Fruit fly (Drosophila melanogaster) whole organism, embryonic: Measurements from ENCODE around the gene CG10383.

Experiments used
- Asciz ChIP-seq: fragments of 200-800 bp; sonication (Bioruptor generic); optimal IDR thresholded peaks from 2 replicates; lab custom pipeline; 2017; ENCODE audit warnings: missing biosample characterization, mild to moderate bottlenecking, missing genetic modification characterization, missing genetic modification reagents
- CG10147 ChIP-seq: fragments of 200-800 bp; sonication (Bioruptor generic); optimal IDR thresholded peaks from 2 replicates; lab custom pipeline; 2019; ENCODE audit warnings: missing biosample characterization, mild to moderate bottlenecking, missing genetic modification characterization, moderate library complexity
- CG10267 ChIP-seq: fragments of 200-800 bp; sonication (Bioruptor generic); optimal IDR thresholded peaks from 2 replicates; lab custom pipeline; 2018; ENCODE audit warnings: missing biosample characterization, mild to moderate bottlenecking, missing genetic modification characterization, moderate library complexity
- CG10654 ChIP-seq: fragments of 200-800 bp; sonication (Bioruptor generic); optimal IDR thresholded peaks from 2 replicates; lab custom pipeline; 2016; ENCODE audit warnings: missing biosample characterization, missing genetic modification characterization
- CG13123 ChIP-seq: fragments of 200-800 bp; sonication (Bioruptor generic); optimal IDR thresholded peaks from 2 replicates; lab custom pipeline; 2016; ENCODE audit warnings: missing biosample characterization, missing genetic modification characterization
- CG15514 ChIP-seq: fragments of 200-800 bp; sonication (Bioruptor generic); optimal IDR thresholded peaks from 3 replicates; lab custom pipeline; 2017; ENCODE audit warnings: missing biosample characterization, missing genetic modification characterization, mild to moderate bottlenecking, moderate library complexity, missing genetic modification reagents
- CG18764 ChIP-seq: fragments of 200-800 bp; sonication (Bioruptor generic); optimal IDR thresholded peaks from 3 replicates; lab custom pipeline; 2016; ENCODE audit warnings: missing biosample characterization, missing genetic modification characterization
- CG32767 ChIP-seq: fragments of 200-800 bp; sonication (Bioruptor generic); IDR thresholded peaks from 2 replicates; pipeline ENCODE4 v1.3.6; 2022; ENCODE audit warnings: missing biosample characterization, missing genetic modification characterization
- CG32772 ChIP-seq: fragments of 200-800 bp; sonication (Bioruptor generic); IDR thresholded peaks from 2 replicates; pipeline ENCODE4 v1.3.6; 2022; ENCODE audit warnings: missing biosample characterization, missing genetic modification characterization
- CG33557 ChIP-seq: fragments of 200-800 bp; sonication (Bioruptor generic); optimal IDR thresholded peaks from 2 replicates; lab custom pipeline; 2019; ENCODE audit warnings: missing biosample characterization, mild to moderate bottlenecking, missing genetic modification characterization, moderate library complexity
- CG3407 ChIP-seq: fragments of 200-800 bp; sonication (Bioruptor generic); optimal IDR thresholded peaks from 2 replicates; lab custom pipeline; 2018; ENCODE audit warnings: missing biosample characterization, mild to moderate bottlenecking, missing genetic modification characterization
- CG3838 ChIP-seq: fragments of 200-800 bp; sonication (Bioruptor generic); optimal IDR thresholded peaks from 3 replicates; lab custom pipeline; 2016; ENCODE audit warnings: missing biosample characterization, missing genetic modification characterization
- CG5180 ChIP-seq: fragments of 200-800 bp; sonication (Bioruptor generic); optimal IDR thresholded peaks from 3 replicates; lab custom pipeline; 2017; ENCODE audit warnings: missing biosample characterization, missing genetic modification characterization, mild to moderate bottlenecking, moderate library complexity, missing genetic modification reagents
- CG7839 ChIP-seq: fragments of 200-800 bp; sonication (Bioruptor generic); optimal IDR thresholded peaks from 3 replicates; lab custom pipeline; 2018; ENCODE audit warnings: missing biosample characterization, mild to moderate bottlenecking, missing genetic modification characterization, moderate library complexity
- CG7987 ChIP-seq: fragments of 200-800 bp; sonication (Bioruptor generic); optimal IDR thresholded peaks from 2 replicates; lab custom pipeline; 2018; ENCODE audit warnings: missing biosample characterization, mild to moderate bottlenecking, missing genetic modification characterization, moderate library complexity
- CG8765 ChIP-seq: fragments of 200-800 bp; sonication (Bioruptor generic); IDR thresholded peaks from 2 replicates; pipeline ENCODE4 v1.3.6; 2022; ENCODE audit warnings: missing biosample characterization, missing genetic modification characterization
- Dfd ChIP-seq, 2 experiments: fragments of >200 bp; optimal IDR thresholded peaks; 2 replicates each; lab custom pipeline; 2017; ENCODE audit warnings: missing biosample characterization in 2 of 2, missing genetic modification characterization in 2 of 2
- Eip74EF ChIP-seq, 2 experiments: fragments of 200-800 bp in 1 of 2; fragments of >200 bp in 1 of 2; sonication (Bioruptor generic) in 1 of 2; optimal IDR thresholded peaks; 2 replicates each; lab custom pipeline; 2017 to 2019; ENCODE audit warnings: missing biosample characterization in 2 of 2, missing genetic modification characterization in 2 of 2, mild to moderate bottlenecking in 1 of 2, moderate library complexity in 1 of 2
- HLH54F ChIP-seq: fragments of 200-800 bp; sonication (Bioruptor generic); optimal IDR thresholded peaks from 3 replicates; lab custom pipeline; 2016; ENCODE audit warnings: missing biosample characterization, missing genetic modification characterization
- HLHmδ ChIP-seq: fragments of 200-800 bp; sonication (Bioruptor generic); optimal IDR thresholded peaks from 2 replicates; lab custom pipeline; 2018; ENCODE audit warnings: missing biosample characterization, mild to moderate bottlenecking, missing genetic modification characterization, moderate library complexity
- Hr78 ChIP-seq, 2 experiments: fragments of 200-800 bp in 1 of 2; fragments of >200 bp in 1 of 2; sonication (Bioruptor generic) in 1 of 2; optimal IDR thresholded peaks; 2 replicates each; lab custom pipeline; 2017 to 2019; ENCODE audit warnings: missing biosample characterization in 2 of 2, missing genetic modification characterization in 2 of 2, mild to moderate bottlenecking in 1 of 2, moderate library complexity in 1 of 2
- MESR4 ChIP-seq: fragments of 200-800 bp; sonication (Bioruptor generic); optimal IDR thresholded peaks from 2 replicates; lab custom pipeline; 2018; ENCODE audit warnings: missing biosample characterization, mild to moderate bottlenecking, missing genetic modification characterization, moderate library complexity
- Max ChIP-seq: fragments of 200-800 bp; sonication (Bioruptor generic); optimal IDR thresholded peaks from 2 replicates; lab custom pipeline; 2016; ENCODE audit warnings: missing biosample characterization, mild to moderate bottlenecking, missing genetic modification characterization
- Optix ChIP-seq: fragments of 200-800 bp; sonication (Bioruptor generic); IDR thresholded peaks from 3 replicates; pipeline ENCODE4 v1.3.6; 2022; ENCODE audit warnings: missing biosample characterization, missing genetic modification characterization
- PHDP ChIP-seq: fragments of 200-800 bp; sonication (Bioruptor generic); optimal IDR thresholded peaks from 3 replicates; lab custom pipeline; 2018; ENCODE audit warnings: missing biosample characterization, mild to moderate bottlenecking, missing genetic modification characterization, moderate library complexity
- Poxn ChIP-seq: fragments of 200-800 bp; sonication (Bioruptor generic); IDR thresholded peaks from 2 replicates; pipeline ENCODE4 v1.3.6; 2022; ENCODE audit warnings: missing biosample characterization, missing genetic modification characterization
- Sox102F ChIP-seq: fragments of 200-800 bp; sonication (Bioruptor generic); optimal IDR thresholded peaks from 2 replicates; lab custom pipeline; 2018; ENCODE audit warnings: missing biosample characterization, mild to moderate bottlenecking, missing genetic modification characterization, moderate library complexity
- Sry-β ChIP-seq: fragments of 200-800 bp; sonication (Bioruptor generic); optimal IDR thresholded peaks from 2 replicates; lab custom pipeline; 2018; ENCODE audit warnings: missing biosample characterization, mild to moderate bottlenecking, missing genetic modification characterization, moderate library complexity
- TFAM ChIP-seq: fragments of 200-800 bp; sonication (Bioruptor generic); optimal IDR thresholded peaks from 2 replicates; lab custom pipeline; 2017; ENCODE audit warnings: missing biosample characterization, missing genetic modification characterization, inconsistent platforms
- Vsx1 ChIP-seq: fragments of 200-800 bp; sonication (Bioruptor generic); optimal IDR thresholded peaks from 2 replicates; lab custom pipeline; 2017; ENCODE audit warnings: missing biosample characterization, mild to moderate bottlenecking, missing genetic modification characterization, missing genetic modification reagents
- ara ChIP-seq: fragments of 200-800 bp; sonication (Bioruptor generic); IDR thresholded peaks from 2 replicates; pipeline ENCODE4 v1.3.6; 2022; ENCODE audit warnings: missing biosample characterization, missing genetic modification characterization
- bigmax ChIP-seq: fragments of 200-800 bp; sonication (Bioruptor generic); optimal IDR thresholded peaks from 2 replicates; lab custom pipeline; 2018; ENCODE audit warnings: missing biosample characterization, mild to moderate bottlenecking, missing genetic modification characterization
- bowl ChIP-seq: fragments of 200-800 bp; sonication (Bioruptor generic); IDR thresholded peaks from 2 replicates; pipeline ENCODE4 v1.3.6; 2022; ENCODE audit warnings: missing biosample characterization, missing genetic modification characterization
- crc ChIP-seq: fragments of 200-800 bp; sonication (Bioruptor generic); optimal IDR thresholded peaks from 2 replicates; lab custom pipeline; 2016; ENCODE audit warnings: missing biosample characterization, missing genetic modification characterization
- gce ChIP-seq: fragments of 200-800 bp; sonication (Bioruptor generic); IDR thresholded peaks from 3 replicates; pipeline ENCODE4 v1.3.6; 2022; ENCODE audit warnings: missing biosample characterization, missing genetic modification characterization
- inv ChIP-seq: fragments of 200-800 bp; sonication (Bioruptor generic); IDR thresholded peaks from 2 replicates; pipeline ENCODE4 v1.3.6; 2022; ENCODE audit warnings: missing biosample characterization, missing genetic modification characterization; ENCODE audit not compliant: partially characterized antibody
- kay ChIP-seq: fragments of 200-800 bp; sonication (Bioruptor generic); optimal IDR thresholded peaks from 2 replicates; lab custom pipeline; 2016; ENCODE audit warnings: missing biosample characterization, missing genetic modification characterization
- ken ChIP-seq: fragments of 200-800 bp; sonication (Bioruptor generic); IDR thresholded peaks from 3 replicates; pipeline ENCODE4 v1.3.6; 2022; ENCODE audit warnings: missing biosample characterization, missing genetic modification characterization
- nmo ChIP-seq: fragments of 200-800 bp; sonication (Bioruptor generic); optimal IDR thresholded peaks from 2 replicates; lab custom pipeline; 2018; ENCODE audit warnings: missing biosample characterization, mild to moderate bottlenecking, missing genetic modification characterization, moderate library complexity
- oc ChIP-seq: fragments of 200-800 bp; sonication (Bioruptor generic); optimal IDR thresholded peaks from 2 replicates; lab custom pipeline; 2018; ENCODE audit warnings: missing biosample characterization, mild to moderate bottlenecking, missing genetic modification characterization, moderate library complexity
- phol ChIP-seq: fragments of 200-800 bp; sonication (Bioruptor generic); optimal IDR thresholded peaks from 3 replicates; lab custom pipeline; 2018; ENCODE audit warnings: missing biosample characterization, mild to moderate bottlenecking, missing genetic modification characterization, moderate library complexity
- ranshi ChIP-seq: fragments of 200-800 bp; sonication (Bioruptor generic); IDR thresholded peaks from 2 replicates; pipeline ENCODE4 v1.3.6; 2022; ENCODE audit warnings: missing biosample characterization, missing genetic modification characterization
- ro ChIP-seq: fragments of 200-800 bp; sonication (Bioruptor generic); IDR thresholded peaks from 2 replicates; pipeline ENCODE4 v1.3.6; 2022; ENCODE audit warnings: missing biosample characterization, missing genetic modification characterization
- salm ChIP-seq: fragments of 200-800 bp; sonication (Bioruptor generic); optimal IDR thresholded peaks from 2 replicates; lab custom pipeline; 2018; ENCODE audit warnings: missing biosample characterization, mild to moderate bottlenecking, missing genetic modification characterization
- sens-2 ChIP-seq: fragments of 200-800 bp; sonication (Bioruptor generic); IDR thresholded peaks from 2 replicates; pipeline ENCODE4 v1.3.6; 2022; ENCODE audit warnings: missing biosample characterization, missing genetic modification characterization
- vfl ChIP-seq: fragments of 200-800 bp; sonication (Bioruptor generic); optimal IDR thresholded peaks from 2 replicates; lab custom pipeline; 2016; ENCODE audit warnings: missing biosample characterization, missing genetic modification characterization
- vnd ChIP-seq: fragments of 200-800 bp; sonication (Bioruptor generic); IDR thresholded peaks from 3 replicates; pipeline ENCODE4 v1.3.6; 2022; ENCODE audit warnings: missing biosample characterization, missing genetic modification characterization; ENCODE audit not compliant: partially characterized antibody
- zen ChIP-seq: fragments of 200-800 bp; sonication (Bioruptor generic); optimal IDR thresholded peaks from 3 replicates; lab custom pipeline; 2018; ENCODE audit warnings: missing biosample characterization, mild to moderate bottlenecking, missing genetic modification characterization, moderate library complexity

Gene CG10383

dm6 chr2L:18708239-18708891 is 13.0 kb upstream of the CG10383 start, which contains the start of the genes Faf2 and Grip71 (continued):
- TF ChIP-seq CG3407 (GFP tag; lab: Kevin White, UChicago) (peak; percentile 80), ara (GFP tag; lab: Robert Waterston, UW) (peak; percentile 94), bowl (GFP tag; lab: Robert Waterston, UW) (peak; percentile 75; the same call in 1 of the 2 replicates), CG10267 (tag; lab: Kevin White, UChicago) (peak; percentile 84), Eip74EF (GFP tag; optimal IDR thresholded peaks at IDR 0.05; lab: Kevin White, UChicago) (peak; percentile 48 to 86), HLHmδ (GFP tag; lab: Kevin White, UChicago) (no peak), Optix (GFP tag; lab: Robert Waterston, UW) (peak; percentile 93), PHDP (peak; percentile 89), Asciz (GFP tag; lab: Kevin White, UChicago) (peak; percentile 68), gce (GFP tag; lab: Robert Waterston, UW) (peak; percentile 69; the same call in 1 of the 3 replicates), CG18764 (peak; percentile 93), CG10147 (GFP tag; lab: Kevin White, UChicago) (peak; percentile 83), nmo (GFP tag; lab: Kevin White, UChicago) (peak; percentile 97), ranshi (peak; percentile 95), CG33557 (GFP tag; lab: Kevin White, UChicago) (peak; percentile 66), vnd (GFP tag; lab: Robert Waterston, UW) (no peak), Poxn (GFP tag; lab: Robert Waterston, UW) (peak; percentile 84), CG13123 (GFP tag; lab: Kevin White, UChicago) (peak; percentile 87), CG10654 (GFP tag; lab: Kevin White, UChicago) (peak; percentile 92), CG3838 (GFP tag; lab: Kevin White, UChicago) (peak; percentile 71), CG7987 (GFP tag; lab: Kevin White, UChicago) (peak; percentile 73), zen (tag; lab: Kevin White, UChicago) (peak; percentile 94), ken (GFP tag; lab: Robert Waterston, UW) (peak; percentile 96), Sox102F (GFP tag; lab: Kevin White, UChicago) (peak; percentile 93), kay (GFP tag; lab: Kevin White, UChicago) (peak; percentile 85), MESR4 (peak; percentile 96), Vsx1 (peak; percentile 61), CG7839 (tag; lab: Kevin White, UChicago) (peak; percentile 92), salm (tag; lab: Kevin White, UChicago) (peak; percentile 63), oc (tag; lab: Kevin White, UChicago) (peak; percentile 76), ro (peak; percentile 85), HLH54F (GFP tag; lab: Kevin White, UChicago) (peak; percentile 91), CG8765 (peak; percentile 91), Max (peak; percentile 79), sens-2 (GFP tag; lab: Robert Waterston, UW) (peak; percentile 86), phol (tag; lab: Kevin White, UChicago) (peak; percentile 96), bigmax (GFP tag; lab: Kevin White, UChicago) (peak; percentile 26), TFAM (peak; percentile 51), Sry-β (peak; percentile 55), CG15514 (GFP tag; lab: Kevin White, UChicago) (peak; percentile 90), Hr78 (GFP tag; optimal IDR thresholded peaks at IDR 0.05; lab: Kevin White, UChicago) (peak in 1 of 2 experiments; percentile 64), crc (GFP tag; lab: Kevin White, UChicago) (peak; percentile 38), CG32772 (GFP tag; lab: Robert Waterston, UW) (peak; percentile 97), inv (no peak; the same call in 1 of the 2 replicates), vfl (GFP tag; lab: Kevin White, UChicago) (peak; percentile 76), Dfd (GFP tag; optimal IDR thresholded peaks at IDR 0.05; lab: Kevin White, UChicago) (peak; percentile 43 to 65), CG5180 (GFP tag; lab: Kevin White, UChicago) (peak; percentile 36), CG32767 (GFP tag; lab: Robert Waterston, UW) (peak; percentile 83)
